Fruit fly (Drosophila melanogaster): Measurements from ENCODE around the gene Fadd.

Fadd gene

dm6 chr3R:22035552-22035951, 1.3 kb downstream of the Fadd start (continued):
- TF ChIP-seq CG12659 (GFP tag; optimal IDR thresholded peaks at IDR 0.05) (peak; percentile 26), CG13287 (GFP tag; IDR thresholded peaks at IDR 0.05; ENCODE audit: partially characterized antibody) (peak; percentile 84), chif (GFP tag; optimal IDR thresholded peaks at IDR 0.05) (no peak), CG16863 (GFP tag; optimal IDR thresholded peaks at IDR 0.05) (no peak), CG10267 (tag; optimal IDR thresholded peaks at IDR 0.05) (peak; percentile 2), CG34422 (GFP tag; IDR thresholded peaks at IDR 0.05) (peak; percentile 57; the same call in 1 of the 3 replicates), CG11723 (GFP tag; optimal IDR thresholded peaks at IDR 0.05) (no peak), CG14710 (tag; optimal IDR thresholded peaks at IDR 0.05) (peak; percentile 69), Deaf1 (tag; optimal IDR thresholded peaks at IDR 0.05) (no peak), ewg (GFP tag; optimal IDR thresholded peaks at IDR 0.05) (no peak), CG31388 (GFP tag; optimal IDR thresholded peaks at IDR 0.05) (no peak), bbx (GFP tag; IDR thresholded peaks at IDR 0.05; ENCODE audit: partially characterized antibody) (peak; percentile 84), sens (GFP tag) (peak; percentile 65), prd (optimal IDR thresholded peaks at IDR 0.05) (no peak), prd (GFP tag; IDR thresholded peaks at IDR 0.05) (no peak)

- no peak for TF ChIP-seq p53 (GFP tag; optimal IDR thresholded peaks at IDR 0.05)
- no peak for TF ChIP-seq Tbp (GFP tag; optimal IDR thresholded peaks at IDR 0.05)
- peak; percentile 62 for TF ChIP-seq CG6689 (GFP tag; IDR thresholded peaks at IDR 0.05)
- peak; percentile 82 for TF ChIP-seq HLH3B (GFP tag; IDR thresholded peaks at IDR 0.05)
- TF ChIP-seq vvl (GFP tag; IDR thresholded peaks at IDR 0.05): peak; percentile 89
- peak; percentile 10 for TF ChIP-seq CG8944 (GFP tag; optimal IDR thresholded peaks at IDR 0.05)
- TF ChIP-seq CG12659 (GFP tag; optimal IDR thresholded peaks at IDR 0.05): peak; percentile 34
- TF ChIP-seq pum (GFP tag; optimal IDR thresholded peaks at IDR 0.05): peak; percentile 33
- peak; percentile 29 for TF ChIP-seq Antp (GFP tag; optimal IDR thresholded peaks at IDR 0.05)
- TF ChIP-seq ase (GFP tag; IDR thresholded peaks at IDR 0.05): peak; percentile 72; the same call in 2 of the 3 replicates
- peak; percentile 51 for TF ChIP-seq CG14441 (GFP tag; IDR thresholded peaks at IDR 0.05)
- TF ChIP-seq pan (optimal IDR thresholded peaks at IDR 0.05): no peak
- TF ChIP-seq pan (GFP tag; optimal IDR thresholded peaks at IDR 0.05 in 1 of 2, IDR thresholded peaks at IDR 0.05 in 1 of 2): peak in 1 of 2 experiments; percentile 79
- TF ChIP-seq cg (GFP tag; optimal IDR thresholded peaks at IDR 0.05): peak; percentile 55
- peak; percentile 30 for TF ChIP-seq ind (GFP tag; optimal IDR thresholded peaks at IDR 0.05)
- TF ChIP-seq zen (tag; optimal IDR thresholded peaks at IDR 0.05): no peak
- TF ChIP-seq CG8765 (GFP tag; IDR thresholded peaks at IDR 0.05): peak; percentile 33; the same call in 1 of the 2 replicates
- peak; percentile 42; the same call in 1 of the 3 replicates for TF ChIP-seq B-H1 (GFP tag; IDR thresholded peaks at IDR 0.05)
- peak; percentile 9 for TF ChIP-seq CG2116 (GFP tag; optimal IDR thresholded peaks at IDR 0.05)
- peak; percentile 17; the same call in 1 of the 2 replicates for TF ChIP-seq sna (GFP tag; IDR thresholded peaks at IDR 0.05; ENCODE audit: partially characterized antibody)
- peak; percentile 45 for TF ChIP-seq CG7556 (GFP tag; optimal IDR thresholded peaks at IDR 0.05)
- 0 out of 2 replicates have a peak, but pooled peaks have one; percentile 10 for TF ChIP-seq CG11085 (GFP tag; IDR thresholded peaks at IDR 0.05)
- peak; percentile 42; the same call in 1 of the 2 replicates for TF ChIP-seq Nf-YA (GFP tag; IDR thresholded peaks at IDR 0.05)
- TF ChIP-seq CG3065 (GFP tag; optimal IDR thresholded peaks at IDR 0.05): no peak
- peak; percentile 71 for TF ChIP-seq az2 (GFP tag; optimal IDR thresholded peaks at IDR 0.05)
- TF ChIP-seq CG15601 (tag; optimal IDR thresholded peaks at IDR 0.05): peak; percentile 32
- peak; percentile 18 for TF ChIP-seq CG4820 (GFP tag; optimal IDR thresholded peaks at IDR 0.05)
- TF ChIP-seq chif (GFP tag; optimal IDR thresholded peaks at IDR 0.05): peak in 1 of 2 experiments; percentile 9
- TF ChIP-seq jumu (GFP tag; optimal IDR thresholded peaks at IDR 0.05): peak; percentile 10
- TF ChIP-seq NK7.1 (GFP tag; optimal IDR thresholded peaks at IDR 0.05): no peak
- TF ChIP-seq CG8924 (tag; optimal IDR thresholded peaks at IDR 0.05): peak; percentile 38
- TF ChIP-seq sens (GFP tag): peak; percentile 93
- TF ChIP-seq CG2875 (GFP tag; optimal IDR thresholded peaks at IDR 0.05): peak; percentile 34
- TF ChIP-seq CG15011 (GFP tag; optimal IDR thresholded peaks at IDR 0.05): no peak
- peak; percentile 93 for TF ChIP-seq Drgx (GFP tag; IDR thresholded peaks at IDR 0.05)
- 0 out of 2 replicates have a peak, but pooled peaks have one; percentile 27 for TF ChIP-seq peb (GFP tag; IDR thresholded peaks at IDR 0.05)
- TF ChIP-seq ci (GFP tag; IDR thresholded peaks at IDR 0.05): peak; percentile 89
- TF ChIP-seq CG2120 (GFP tag; optimal IDR thresholded peaks at IDR 0.05): peak; percentile 28
- peak; percentile 8 for TF ChIP-seq bab2 (GFP tag; optimal IDR thresholded peaks at IDR 0.05)
These were observed 5.2 kb downstream of the Fadd start for dm6 chr3R:22039480-22039879.

Measured in whole organism, embryonic.